Worm (Caenorhabditis elegans) whole organism, mixed stage, embryonic: ENCODE measurements around the gene C07E3.4.

Experiments
- blmp-1 ChIP-seq: fragments of 150-350 bp; optimal IDR thresholded peaks from 2 replicates; lab custom pipeline; 2014; ENCODE audit warnings: missing biosample characterization, missing genetic modification characterization
- elt-1 ChIP-seq: sonication (generic microtip); optimal IDR thresholded peaks from 2 replicates; lab custom pipeline; 2017; ENCODE audit warnings: missing genetic modification characterization, mild to moderate bottlenecking, missing compliant biosample characterization, antibody characterized with exemption, moderate library complexity, borderline replicate concordance; ENCODE audit not compliant: insufficient read depth
- lin-13 ChIP-seq: fragments of 150-350 bp; optimal IDR thresholded peaks from 2 replicates; lab custom pipeline; 2014; ENCODE audit warnings: missing biosample characterization, missing genetic modification characterization
- nhr-237 ChIP-seq: fragments of 150-350 bp; optimal IDR thresholded peaks from 2 replicates; lab custom pipeline; 2014; ENCODE audit warnings: missing biosample characterization, missing genetic modification characterization
- unc-62 ChIP-seq: fragments of 150-350 bp; optimal IDR thresholded peaks from 2 replicates; lab custom pipeline; 2014; ENCODE audit warnings: missing biosample characterization, missing genetic modification reagents, missing genetic modification characterization

ce11 chrII:10373536-10374169, 13.1 kb downstream of the C07E3.4 start:
- TF ChIP-seq unc-62: no peak
- TF ChIP-seq nhr-237 (tag; lab: Kevin White, UChicago): no peak
- TF ChIP-seq lin-13 (tag; lab: Kevin White, UChicago): no peak
- TF ChIP-seq blmp-1 (tag; lab: Kevin White, UChicago): no peak
- no peak for TF ChIP-seq elt-1 (tag; lab: Kevin White, UChicago)
